2 fruit fly cellular contexts compared by ENCODE assay signal in genomic region chr3L:21236959-21237551, dm6.
TF ChIP-seq lines count a peak whose summit lies in the region.

No protein-coding gene starts in this region.

TF ChIP-seq in whole organism, embryonic, 481 proteins besides CTCF, POLR2A, EP300 and RAD21 (continued from another document):
- TF ChIP-seq ci (GFP tag; IDR thresholded peaks at IDR 0.05; lab: Robert Waterston, UW) (no peak), CG10274 (GFP tag; optimal IDR thresholded peaks at IDR 0.05; lab: Kevin White, UChicago) (no peak)

TF ChIP-seq in whole organism, prepupa, 60 proteins besides CTCF, POLR2A, EP300 and RAD21 (continued from another document):
- TF ChIP-seq CG6808 (GFP tag; optimal IDR thresholded peaks at IDR 0.05; lab: Kevin White, UChicago) (peak; percentile 6), pdm3 (GFP tag; optimal IDR thresholded peaks at IDR 0.05; lab: Kevin White, UChicago) (no peak), CG16779 (tag; optimal IDR thresholded peaks at IDR 0.05; lab: Kevin White, UChicago) (peak; percentile 48), CG6163 (GFP tag; IDR thresholded peaks at IDR 0.05; lab: Robert Waterston, UW) (peak; percentile 69; the same call in 1 of the 3 replicates), spab (GFP tag; optimal IDR thresholded peaks at IDR 0.05; lab: Kevin White, UChicago) (no peak), ss (GFP tag; optimal IDR thresholded peaks at IDR 0.05; lab: Kevin White, UChicago) (no peak), Sox15 (GFP tag; optimal IDR thresholded peaks at IDR 0.05; lab: Kevin White, UChicago) (no peak), CG11902 (GFP tag; optimal IDR thresholded peaks at IDR 0.05; lab: Kevin White, UChicago) (no peak), dac (GFP tag; optimal IDR thresholded peaks at IDR 0.05; lab: Kevin White, UChicago) (no peak), CG11294 (GFP tag; IDR thresholded peaks at IDR 0.05; lab: Robert Waterston, UW) (0 out of 2 replicates have a peak, but pooled peaks have one; percentile 17), CG15336 (GFP tag; IDR thresholded peaks at IDR 0.05; lab: Robert Waterston, UW) (peak; percentile 83), Smox (GFP tag; optimal IDR thresholded peaks at IDR 0.05; lab: Kevin White, UChicago) (no peak), Ets21C (GFP tag; optimal IDR thresholded peaks at IDR 0.05; lab: Kevin White, UChicago) (no peak), CG8632 (GFP tag; optimal IDR thresholded peaks at IDR 0.05; lab: Kevin White, UChicago) (no peak), Blimp-1 (GFP tag; optimal IDR thresholded peaks at IDR 0.05; lab: Kevin White, UChicago) (no peak), salr (GFP tag; optimal IDR thresholded peaks at IDR 0.05; lab: Kevin White, UChicago) (peak in 1 of 2 experiments; percentile 70), net (GFP tag; optimal IDR thresholded peaks at IDR 0.05; lab: Kevin White, UChicago) (peak; percentile 36), lz (GFP tag; optimal IDR thresholded peaks at IDR 0.05; lab: Kevin White, UChicago) (no peak), CG10669 (GFP tag; optimal IDR thresholded peaks at IDR 0.05; lab: Kevin White, UChicago) (no peak), CG6276 (GFP tag; optimal IDR thresholded peaks at IDR 0.05; lab: Kevin White, UChicago) (peak; percentile 95), CG10631 (GFP tag; optimal IDR thresholded peaks at IDR 0.05; lab: Kevin White, UChicago) (no peak), Sox14 (GFP tag; optimal IDR thresholded peaks at IDR 0.05; lab: Kevin White, UChicago) (peak; percentile 38), Ets96B (tag; optimal IDR thresholded peaks at IDR 0.05; lab: Kevin White, UChicago) (no peak), CG1621 (tag; optimal IDR thresholded peaks at IDR 0.05; lab: Kevin White, UChicago) (no peak), fd85E (GFP tag; optimal IDR thresholded peaks at IDR 0.05; lab: Kevin White, UChicago) (no peak), fkh (GFP tag; optimal IDR thresholded peaks at IDR 0.05; lab: Kevin White, UChicago) (no peak), Hr38 (GFP tag; optimal IDR thresholded peaks at IDR 0.05; lab: Kevin White, UChicago) (no peak), Sox102F (GFP tag; optimal IDR thresholded peaks at IDR 0.05; lab: Kevin White, UChicago) (no peak), CG8319 (GFP tag; optimal IDR thresholded peaks at IDR 0.05; lab: Kevin White, UChicago) (no peak), CG11762 (GFP tag; optimal IDR thresholded peaks at IDR 0.05; lab: Kevin White, UChicago; ENCODE audit: insufficient read depth) (no peak), CG31627 (GFP tag; optimal IDR thresholded peaks at IDR 0.05; lab: Kevin White, UChicago) (no peak), OdsH (GFP tag; optimal IDR thresholded peaks at IDR 0.05; lab: Kevin White, UChicago) (peak; percentile 12), cyc (GFP tag; optimal IDR thresholded peaks at IDR 0.05; lab: Kevin White, UChicago) (no peak), fd59A (GFP tag; optimal IDR thresholded peaks at IDR 0.05; lab: Kevin White, UChicago) (no peak), CG6854 (GFP tag; optimal IDR thresholded peaks at IDR 0.05; lab: Kevin White, UChicago) (no peak), Eip75B (GFP tag; optimal IDR thresholded peaks at IDR 0.05; lab: Kevin White, UChicago) (no peak)
